Worm (Caenorhabditis elegans) whole organism, L4 larva: ENCODE measurements around the gene srh-185.

Experiments
- D1046.2 ChIP-seq: fragments of 200-800 bp; sonication (Bioruptor generic); IDR thresholded peaks from 2 replicates; pipeline ENCODE4 v1.3.6; 2022; ENCODE audit warnings: missing genetic modification characterization, missing compliant biosample characterization
- T26A8.4 ChIP-seq: fragments of 200-800 bp; sonication (Bioruptor generic); IDR thresholded peaks from 2 replicates; pipeline ENCODE4 v1.3.6; 2022; ENCODE audit warnings: missing genetic modification characterization, missing compliant biosample characterization
- Y48G9A.11 ChIP-seq: fragments of 200-800 bp; sonication (Bioruptor generic); IDR thresholded peaks from 2 replicates; pipeline ENCODE4 v1.3.6; 2022; ENCODE audit warnings: missing genetic modification reagents, missing genetic modification characterization, missing compliant biosample characterization
- aha-1 ChIP-seq: fragments of 150-350 bp; peaks from one replicate; lab custom pipeline; 2014; ENCODE audit warnings: missing biosample characterization, missing genetic modification characterization
- ama-1 ChIP-seq: fragments of 150-350 bp; optimal IDR thresholded peaks from 2 replicates; lab custom pipeline; 2014; ENCODE audit warnings: inconsistent platforms, mixed read lengths
- arid-1 ChIP-seq: fragments of 200-800 bp; sonication (Bioruptor generic); conservative IDR thresholded peaks from 2 replicates; pipeline ENCODE4 v1.3.6; 2022; ENCODE audit warnings: missing genetic modification reagents, missing genetic modification characterization, missing compliant biosample characterization
- ceh-44 ChIP-seq: fragments of 200-800 bp; sonication (Bioruptor generic); IDR thresholded peaks from 2 replicates; pipeline ENCODE4 v1.3.6; 2022; ENCODE audit warnings: missing genetic modification reagents, missing genetic modification characterization, missing compliant biosample characterization
- ceh-62 ChIP-seq: sonication (generic microtip); optimal IDR thresholded peaks from 2 replicates; lab custom pipeline; 2017; ENCODE audit warnings: missing biosample characterization, missing genetic modification characterization
- ces-1 ChIP-seq: fragments of 150-350 bp; sonication (generic microtip); optimal IDR thresholded peaks from 4 replicates; lab custom pipeline; 2014; ENCODE audit warnings: missing biosample characterization, missing genetic modification reagents, missing genetic modification characterization
- daf-12 ChIP-seq: fragments of 150-350 bp; optimal IDR thresholded peaks from 2 replicates; lab custom pipeline; 2014; ENCODE audit warnings: missing biosample characterization, missing genetic modification reagents, missing genetic modification characterization
- daf-16 ChIP-seq, 3 experiments: sonication (generic microtip); optimal IDR thresholded peaks; 2 replicates each; lab custom pipeline; 2016 to 2017; ENCODE audit warnings: missing genetic modification characterization in 3 of 3, missing genetic modification reagents in 3 of 3, mild to moderate bottlenecking in 2 of 3, missing compliant biosample characterization in 2 of 3, missing biosample characterization in 1 of 3, moderate library complexity in 1 of 3
- daf-19 ChIP-seq: fragments of 200-800 bp; sonication (Bioruptor generic); conservative IDR thresholded peaks from 2 replicates; pipeline ENCODE4 v1.3.6; 2022; ENCODE audit warnings: missing genetic modification characterization, missing compliant biosample characterization
- dmd-8 ChIP-seq: fragments of 200-800 bp; sonication (Bioruptor generic); IDR thresholded peaks from 2 replicates; pipeline ENCODE4 v1.3.6; 2022; ENCODE audit warnings: missing genetic modification characterization, missing compliant biosample characterization
- dpl-1 ChIP-seq: fragments of 150-350 bp; optimal IDR thresholded peaks from 2 replicates; lab custom pipeline; 2014; ENCODE audit warnings: missing biosample characterization, missing genetic modification reagents, missing genetic modification characterization
- dve-1 ChIP-seq: sonication (generic microtip); optimal IDR thresholded peaks from 2 replicates; lab custom pipeline; 2017; ENCODE audit warnings: antibody characterized with exemption, mild to moderate bottlenecking, missing genetic modification characterization, missing compliant biosample characterization; ENCODE audit not compliant: insufficient read depth
- egl-27 ChIP-seq: sonication (generic microtip); optimal IDR thresholded peaks from 3 replicates; lab custom pipeline; 2017; ENCODE audit warnings: missing biosample characterization, missing genetic modification reagents, missing genetic modification characterization
- egl-43 ChIP-seq: fragments of 200-800 bp; sonication (Bioruptor generic); IDR thresholded peaks from 2 replicates; pipeline ENCODE4 v1.3.6; 2022; ENCODE audit warnings: missing genetic modification reagents, missing genetic modification characterization, missing compliant biosample characterization
- fos-1 ChIP-seq: fragments of 150-350 bp; optimal IDR thresholded peaks from 2 replicates; lab custom pipeline; 2014; ENCODE audit warnings: missing biosample characterization, missing genetic modification characterization
- hlh-30 ChIP-seq: sonication (generic microtip); optimal IDR thresholded peaks from 2 replicates; lab custom pipeline; 2017; ENCODE audit warnings: antibody characterized with exemption, mild to moderate bottlenecking, missing genetic modification characterization, missing compliant biosample characterization; ENCODE audit not compliant: insufficient read depth
- lim-7 ChIP-seq: fragments of 200-800 bp; sonication (Bioruptor generic); IDR thresholded peaks from 2 replicates; pipeline ENCODE4 v1.3.6; 2022; ENCODE audit warnings: missing genetic modification characterization, missing compliant biosample characterization
- lin-13 ChIP-seq: fragments of 150-350 bp; optimal IDR thresholded peaks from 2 replicates; lab custom pipeline; 2014; ENCODE audit warnings: missing biosample characterization, missing genetic modification reagents, missing genetic modification characterization
- lir-3 ChIP-seq: sonication (generic microtip); optimal IDR thresholded peaks from 2 replicates; lab custom pipeline; 2016; ENCODE audit warnings: mild to moderate bottlenecking, missing genetic modification characterization, missing compliant biosample characterization
- lsy-2 ChIP-seq, 2 experiments: fragments of 150-350 bp in 1 of 2; sonication (generic microtip) in 1 of 2; optimal IDR thresholded peaks; 2 replicates each; lab custom pipeline; 2014 to 2017; ENCODE audit warnings: missing biosample characterization in 2 of 2, missing genetic modification characterization in 2 of 2
- madf-5 ChIP-seq, 2 experiments: fragments of 200-800 bp; sonication (Bioruptor generic); IDR thresholded peaks; 2 replicates each; pipeline ENCODE4 v1.3.6; 2022; ENCODE audit warnings: missing compliant biosample characterization in 2 of 2, missing genetic modification characterization in 2 of 2
- nhr-10 ChIP-seq: fragments of 150-350 bp; optimal IDR thresholded peaks from 2 replicates; lab custom pipeline; 2014; ENCODE audit warnings: missing biosample characterization, missing genetic modification characterization
- nhr-237 ChIP-seq: sonication (generic microtip); optimal IDR thresholded peaks from 2 replicates; lab custom pipeline; 2017; ENCODE audit warnings: missing biosample characterization, missing genetic modification characterization
- nhr-28 ChIP-seq: fragments of 150-350 bp; optimal IDR thresholded peaks from 2 replicates; lab custom pipeline; 2014; ENCODE audit warnings: missing biosample characterization, missing genetic modification characterization
- nhr-42 ChIP-seq: fragments of 200-800 bp; sonication (Bioruptor generic); IDR thresholded peaks from 2 replicates; pipeline ENCODE4 v1.3.6; 2022; ENCODE audit warnings: missing genetic modification characterization, missing compliant biosample characterization
- nhr-6 ChIP-seq: fragments of 150-350 bp; optimal IDR thresholded peaks from 2 replicates; lab custom pipeline; 2014; ENCODE audit warnings: missing biosample characterization, missing genetic modification characterization
- pqm-1 ChIP-seq: sonication (generic microtip); optimal IDR thresholded peaks from 2 replicates; lab custom pipeline; 2017; ENCODE audit warnings: missing biosample characterization, missing genetic modification characterization
- rbr-2 ChIP-seq: sonication (generic microtip); optimal IDR thresholded peaks from 2 replicates; lab custom pipeline; 2016; ENCODE audit warnings: missing genotype, missing genetic modification characterization, missing compliant biosample characterization
- set-16 ChIP-seq: fragments of 200-800 bp; sonication (Bioruptor generic); IDR thresholded peaks from 2 replicates; pipeline ENCODE4 v1.3.6; 2022; ENCODE audit warnings: missing genetic modification reagents, missing genetic modification characterization, missing compliant biosample characterization
- spr-3 ChIP-seq: fragments of 200-800 bp; sonication (Bioruptor generic); optimal IDR thresholded peaks from 2 replicates; lab custom pipeline; 2018; ENCODE audit warnings: mild to moderate bottlenecking, missing genetic modification characterization, missing compliant biosample characterization
- unc-39 ChIP-seq: sonication (generic microtip); optimal IDR thresholded peaks from 2 replicates; lab custom pipeline; 2017; ENCODE audit warnings: missing biosample characterization, missing genetic modification characterization
- unc-62 ChIP-seq, 3 experiments: fragments of 150-350 bp in 1 of 3; sonication (generic microtip); optimal IDR thresholded peaks in 2 of 3; peaks in 1 of 3; 1 replicate in 1 of 3; 2 replicates in 2 of 3; lab custom pipeline; 2014 to 2017; ENCODE audit warnings: missing biosample characterization in 3 of 3, missing genetic modification characterization in 3 of 3, missing genetic modification reagents in 3 of 3, missing genotype in 1 of 3
- zfp-3 ChIP-seq: fragments of 200-800 bp; sonication (Bioruptor generic); conservative IDR thresholded peaks from 2 replicates; pipeline ENCODE4 v1.3.6; 2022; ENCODE audit warnings: missing genetic modification reagents, missing genetic modification characterization, missing compliant biosample characterization

srh-185 gene

DNA sequence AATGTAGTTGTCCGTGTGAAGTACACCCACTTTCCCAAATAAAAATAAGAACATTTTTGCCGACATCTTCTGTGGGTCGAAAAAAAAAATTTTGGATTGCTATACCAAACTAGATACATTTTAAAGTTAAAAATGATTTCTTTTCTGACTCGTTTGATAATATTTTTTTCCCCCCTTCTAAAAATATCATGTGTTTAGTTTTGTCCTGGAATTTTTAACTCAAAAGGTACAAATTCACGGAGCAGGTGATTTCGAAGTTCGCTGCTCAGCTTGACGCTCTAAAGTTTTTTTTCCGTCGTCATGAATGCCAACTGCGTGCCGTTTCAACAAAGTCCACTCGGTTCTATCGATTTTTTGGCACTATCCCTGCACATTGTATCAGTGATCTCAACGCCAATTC, at the start of gene srh-185:
Gene srh-185, plus strand, starts transcription at position 301 of the 400 bp plus-strand sequence.
- TF ChIP-seq unc-62 (GFP tag; optimal IDR thresholded peaks at IDR 0.05 in 1 of 2; lab: Kevin White, UChicago) (peak in 1 of 2 experiments; percentile 11), unc-62 (tag; optimal IDR thresholded peaks at IDR 0.05; lab: Kevin White, UChicago) (no peak), spr-3 (no peak)
- TF ChIP-seq, all 104 proteins: peak for 1

DNA sequence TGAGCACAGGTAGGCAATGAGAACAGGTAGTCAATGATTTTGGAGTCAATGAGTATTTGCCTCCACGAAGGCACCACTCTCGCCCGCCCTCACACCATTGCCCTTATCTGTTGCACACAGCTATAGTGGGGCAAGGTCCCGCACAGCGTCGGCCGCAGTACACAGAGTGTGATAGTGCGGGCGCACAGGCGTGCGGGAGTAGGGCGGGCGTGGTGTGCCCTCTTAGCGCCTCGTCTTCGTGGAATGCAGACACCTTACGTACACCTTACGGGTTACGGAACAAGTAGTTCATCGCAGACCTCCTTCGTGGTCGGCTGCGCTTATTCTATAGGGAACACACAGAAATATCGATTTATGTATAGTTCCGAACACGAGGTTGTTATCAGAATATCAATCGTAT, 48.1 kb upstream of the srh-185 start:
- TF ChIP-seq nhr-6 (tag; lab: Kevin White, UChicago) = no peak
- no peak for TF ChIP-seq daf-12
- TF ChIP-seq lim-7 (GFP tag; lab: Robert Waterston, UW) = no peak
- 0 out of 2 replicates have a peak, but pooled peaks have one; percentile 11 for TF ChIP-seq ceh-44 (GFP tag; lab: Robert Waterston, UW)
- TF ChIP-seq dmd-8 (GFP tag; lab: Robert Waterston, UW) = 0 out of 2 replicates have a peak, but pooled peaks have one; percentile 30
- peak; percentile 54 for TF ChIP-seq set-16 (GFP tag; lab: Robert Waterston, UW)

DNA sequence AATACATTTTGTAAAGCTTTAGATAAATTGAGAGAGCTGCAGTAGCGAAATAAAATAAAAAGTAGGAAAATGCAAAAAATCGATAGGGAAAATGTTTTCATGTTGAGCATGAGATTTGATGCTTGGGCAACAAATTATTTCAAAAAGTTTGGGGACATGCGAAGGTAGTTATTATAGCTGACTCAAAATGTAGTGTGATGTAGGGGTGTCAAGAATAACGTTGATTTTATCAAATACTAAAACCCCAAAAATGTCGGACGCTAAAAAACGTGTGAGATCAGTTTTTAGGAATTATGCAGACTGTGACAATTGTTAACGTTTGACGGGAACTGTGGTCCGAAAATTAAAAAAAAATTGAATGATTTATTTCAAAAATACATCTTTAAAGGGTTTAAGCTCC, 44.7 kb upstream of the srh-185 start, which contains the start of gene irld-12:
Gene irld-12, minus strand, starts transcription at position 101 of the 400 bp plus-strand sequence.
- TF ChIP-seq madf-5 (GFP tag; IDR thresholded peaks at IDR 0.05; lab: Robert Waterston, UW) (no peak), nhr-10 (tag; lab: Kevin White, UChicago) (no peak), spr-3 (no peak), nhr-237 (tag; lab: Kevin White, UChicago) (no peak), unc-39 (tag; lab: Kevin White, UChicago) (no peak), fos-1 (tag; lab: Kevin White, UChicago) (no peak), Y48G9A.11 (GFP tag; lab: Robert Waterston, UW) (no peak), nhr-42 (GFP tag; lab: Robert Waterston, UW) (no peak), hlh-30 (no peak), ceh-44 (GFP tag; lab: Robert Waterston, UW) (no peak), dpl-1 (GFP tag; lab: Kevin White, UChicago) (no peak), egl-27 (tag; lab: Kevin White, UChicago) (no peak), rbr-2 (no peak), T26A8.4 (GFP tag; lab: Robert Waterston, UW) (no peak), egl-43 (GFP tag; lab: Robert Waterston, UW) (no peak), lin-13 (no peak), zfp-3 (GFP tag; lab: Robert Waterston, UW) (no peak)

DNA sequence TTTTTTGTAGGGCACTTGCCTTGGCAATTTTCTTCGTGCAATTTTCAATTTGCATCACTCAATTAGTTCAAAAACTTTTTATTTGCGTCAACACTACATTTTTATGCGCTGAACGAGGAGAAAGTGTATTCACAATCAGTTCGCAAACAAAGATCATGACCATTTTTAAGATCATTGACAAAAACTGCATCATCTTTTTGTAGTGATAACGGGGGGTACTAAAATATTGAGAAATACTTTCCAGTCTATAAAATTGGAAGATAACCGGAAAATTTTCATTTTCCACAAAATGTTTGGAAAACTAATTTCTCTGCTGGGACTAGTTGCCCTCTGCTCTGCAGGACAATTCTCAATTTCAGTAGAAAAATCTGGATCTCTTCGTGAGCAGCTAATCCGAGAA, 41.8 kb upstream of the srh-185 start, which contains the start of gene asp-8:
Gene asp-8, plus strand, starts transcription at position 276 of the 400 bp plus-strand sequence.
- TF ChIP-seq nhr-28 (tag; lab: Kevin White, UChicago) (peak; percentile 75), daf-16 (GFP tag; optimal IDR thresholded peaks at IDR 0.05; lab: Kevin White, UChicago) (no peak), daf-16 (tag; optimal IDR thresholded peaks at IDR 0.05; lab: Kevin White, UChicago) (peak; percentile 63), daf-19 (GFP tag; lab: Robert Waterston, UW) (no peak)

DNA sequence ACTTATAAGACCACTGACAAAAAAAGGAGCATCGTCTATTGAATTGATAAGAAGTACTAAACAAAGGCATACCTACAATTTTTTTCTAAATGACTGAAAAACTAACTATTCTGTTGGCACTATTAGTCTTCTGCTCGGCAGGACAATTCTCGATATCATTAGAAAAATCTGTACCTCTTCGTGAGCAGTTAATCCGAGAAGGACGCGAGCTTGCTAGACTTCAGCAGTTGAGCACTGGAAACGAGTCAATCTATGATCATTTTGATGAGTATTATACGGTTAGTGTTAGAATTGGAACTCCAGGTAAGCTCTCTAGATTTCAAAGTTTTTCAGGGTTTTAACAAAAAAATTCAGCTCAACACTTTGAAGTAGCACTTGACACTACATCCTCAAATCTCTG, 37.8 kb upstream of the srh-185 start, which contains the start of gene asp-7:
Gene asp-7, plus strand, starts transcription at position 81 of the 400 bp plus-strand sequence.
- TF ChIP-seq arid-1 (no peak), aha-1 (tag; lab: Kevin White, UChicago) (peak; percentile 73), pqm-1 (tag; lab: Kevin White, UChicago) (peak; percentile 12)
- TF ChIP-seq, all 104 proteins: peak for 2

DNA sequence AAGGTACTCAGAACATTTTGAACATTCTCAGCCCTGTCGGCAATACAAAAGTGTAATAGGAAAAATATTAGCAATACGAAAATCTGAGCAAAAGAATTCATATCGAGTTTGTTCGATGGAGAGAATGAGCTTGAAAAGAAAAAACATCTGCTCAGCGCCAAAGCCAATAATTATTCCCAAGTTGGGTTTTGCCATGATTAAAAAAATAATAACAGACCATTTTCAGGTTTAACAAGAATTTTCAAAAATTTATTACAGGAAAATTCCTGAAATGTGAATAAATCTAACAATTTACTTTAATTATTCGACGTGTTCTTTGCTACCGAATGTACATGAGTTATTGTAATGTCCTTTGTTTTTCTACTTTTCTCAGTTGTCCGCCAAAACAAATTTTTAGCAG, 33.7 kb upstream of the srh-185 start, which contains the start of gene irld-38:
Gene irld-38, minus strand, starts transcription at position 101 of the 400 bp plus-strand sequence.
- TF ChIP-seq ama-1 (lab: Kevin White, UChicago) (no peak), lsy-2 (tag; optimal IDR thresholded peaks at IDR 0.05; lab: Kevin White, UChicago) (no peak), dmd-8 (GFP tag; lab: Robert Waterston, UW) (no peak), ceh-62 (tag; lab: Kevin White, UChicago) (no peak), dve-1 (no peak), D1046.2 (GFP tag; lab: Robert Waterston, UW) (no peak), hlh-30 (no peak), ces-1 (no peak), lir-3 (no peak), nhr-28 (tag; lab: Kevin White, UChicago) (no peak)
- TF ChIP-seq, all 104 proteins: peak for 0
